Worm (Caenorhabditis elegans) whole organism, mixed stage, embryonic: ENCODE results near the gene gon-1.
A peak's percentile ranks its signal among the peaks of the same experiment; 100 is the strongest.

ENCODE experiments used
- M03D4.4 ChIP-seq: sonication (generic microtip); optimal IDR thresholded peaks from 2 replicates; lab custom pipeline; 2017; ENCODE audit warnings: mild to moderate bottlenecking, missing genetic modification characterization, missing compliant biosample characterization
- blmp-1 ChIP-seq: fragments of 150-350 bp; optimal IDR thresholded peaks from 2 replicates; lab custom pipeline; 2014; ENCODE audit warnings: missing biosample characterization, missing genetic modification characterization
- ceh-39 ChIP-seq: fragments of 150-350 bp; optimal IDR thresholded peaks from 2 replicates; lab custom pipeline; 2014; ENCODE audit warnings: missing biosample characterization, missing genetic modification characterization
- ceh-43 ChIP-seq: fragments of 200-800 bp; sonication (Bioruptor generic); optimal IDR thresholded peaks from 2 replicates; lab custom pipeline; 2018; ENCODE audit warnings: mild to moderate bottlenecking, missing genetic modification characterization, moderate library complexity, missing compliant biosample characterization
- ceh-83 ChIP-seq: fragments of 200-800 bp; sonication (Bioruptor generic); optimal IDR thresholded peaks from 2 replicates; lab custom pipeline; 2018; ENCODE audit warnings: mild to moderate bottlenecking, missing genetic modification characterization, missing compliant biosample characterization
- ces-1 ChIP-seq: fragments of 150-350 bp; optimal IDR thresholded peaks from 2 replicates; lab custom pipeline; 2014; ENCODE audit warnings: missing biosample characterization, missing genetic modification reagents, missing genetic modification characterization
- cnd-1 ChIP-seq: fragments of 200-800 bp; sonication (Bioruptor generic); optimal IDR thresholded peaks from 2 replicates; lab custom pipeline; 2018; ENCODE audit warnings: mild to moderate bottlenecking, missing genetic modification characterization, missing compliant biosample characterization
- drap-1 ChIP-seq: fragments of 200-800 bp; sonication (Bioruptor generic); optimal IDR thresholded peaks from 3 replicates; lab custom pipeline; 2018; ENCODE audit warnings: mild to moderate bottlenecking, missing genetic modification characterization, missing compliant biosample characterization
- elt-1 ChIP-seq: sonication (generic microtip); optimal IDR thresholded peaks from 2 replicates; lab custom pipeline; 2017; ENCODE audit warnings: missing genetic modification characterization, mild to moderate bottlenecking, missing compliant biosample characterization, antibody characterized with exemption, moderate library complexity, borderline replicate concordance; ENCODE audit not compliant: insufficient read depth
- elt-3 ChIP-seq: fragments of 150-350 bp; optimal IDR thresholded peaks from 2 replicates; lab custom pipeline; 2014; ENCODE audit warnings: missing biosample characterization, missing genetic modification characterization
- flh-1 ChIP-seq: fragments of 200-800 bp; sonication (Bioruptor generic); optimal IDR thresholded peaks from 2 replicates; lab custom pipeline; 2018; ENCODE audit warnings: mild to moderate bottlenecking, missing genetic modification characterization, moderate library complexity, missing compliant biosample characterization
- ham-2 ChIP-seq: fragments of 200-800 bp; sonication (Bioruptor generic); optimal IDR thresholded peaks from 2 replicates; lab custom pipeline; 2018; ENCODE audit warnings: mild to moderate bottlenecking, missing genetic modification characterization, missing compliant biosample characterization
- hlh-1 ChIP-seq: fragments of 150-350 bp; optimal IDR thresholded peaks from 2 replicates; lab custom pipeline; 2014; ENCODE audit warnings: missing biosample characterization, missing genetic modification reagents, missing genetic modification characterization
- lin-13 ChIP-seq: fragments of 150-350 bp; optimal IDR thresholded peaks from 2 replicates; lab custom pipeline; 2014; ENCODE audit warnings: missing biosample characterization, missing genetic modification characterization
- lsy-2 ChIP-seq: fragments of 150-350 bp; optimal IDR thresholded peaks from 2 replicates; lab custom pipeline; 2014; ENCODE audit warnings: missing biosample characterization, missing genetic modification characterization
- mep-1 ChIP-seq: fragments of 150-350 bp; optimal IDR thresholded peaks from 2 replicates; lab custom pipeline; 2017; ENCODE audit warnings: missing biosample characterization, missing genetic modification reagents, missing genetic modification characterization, inconsistent platforms
- nhr-237 ChIP-seq: fragments of 150-350 bp; optimal IDR thresholded peaks from 2 replicates; lab custom pipeline; 2014; ENCODE audit warnings: missing biosample characterization, missing genetic modification characterization
- nhr-28 ChIP-seq: fragments of 150-350 bp; optimal IDR thresholded peaks from 2 replicates; lab custom pipeline; 2014; ENCODE audit warnings: missing biosample characterization, missing genetic modification characterization
- nhr-76 ChIP-seq: sonication (generic microtip); optimal IDR thresholded peaks from 2 replicates; lab custom pipeline; 2017; ENCODE audit warnings: missing biosample characterization, missing genetic modification characterization
- pha-4 ChIP-seq: fragments of 150-350 bp; optimal IDR thresholded peaks from 2 replicates; lab custom pipeline; 2018; ENCODE audit warnings: missing biosample characterization, missing genetic modification reagents, missing genetic modification characterization
- sem-2 ChIP-seq: fragments of 200-800 bp; sonication (Bioruptor generic); optimal IDR thresholded peaks from 2 replicates; lab custom pipeline; 2018; ENCODE audit warnings: mild to moderate bottlenecking, missing genetic modification characterization, missing compliant biosample characterization
- snpc-4 ChIP-seq: fragments of 150-350 bp; optimal IDR thresholded peaks from 2 replicates; lab custom pipeline; 2014; ENCODE audit warnings: missing biosample characterization, missing genetic modification characterization
- sptf-1 ChIP-seq: sonication (generic microtip); optimal IDR thresholded peaks from 2 replicates; lab custom pipeline; 2017; ENCODE audit warnings: mild to moderate bottlenecking, missing genetic modification characterization, moderate library complexity, missing compliant biosample characterization
- tbx-8 ChIP-seq: fragments of 200-800 bp; sonication (Bioruptor generic); optimal IDR thresholded peaks from 2 replicates; lab custom pipeline; 2018; ENCODE audit warnings: mild to moderate bottlenecking, missing genetic modification characterization, moderate library complexity, missing compliant biosample characterization
- unc-120 ChIP-seq: sonication (generic microtip); optimal IDR thresholded peaks from 2 replicates; lab custom pipeline; 2017; ENCODE audit warnings: missing genetic modification characterization, missing compliant biosample characterization; ENCODE audit not compliant: poor library complexity, severe bottlenecking
- unc-39 ChIP-seq: fragments of 150-350 bp; optimal IDR thresholded peaks from 2 replicates; lab custom pipeline; 2014; ENCODE audit warnings: missing biosample characterization, missing genetic modification characterization
- unc-62 ChIP-seq: fragments of 150-350 bp; optimal IDR thresholded peaks from 2 replicates; lab custom pipeline; 2014; ENCODE audit warnings: missing biosample characterization, missing genetic modification reagents, missing genetic modification characterization
- zip-8 ChIP-seq: fragments of 150-350 bp; optimal IDR thresholded peaks from 2 replicates; lab custom pipeline; 2014; ENCODE audit warnings: missing biosample characterization, missing genetic modification characterization
- ztf-11 ChIP-seq: fragments of 150-350 bp; optimal IDR thresholded peaks from 2 replicates; lab custom pipeline; 2014; ENCODE audit warnings: missing biosample characterization, missing genetic modification characterization

Gene gon-1

DNA sequence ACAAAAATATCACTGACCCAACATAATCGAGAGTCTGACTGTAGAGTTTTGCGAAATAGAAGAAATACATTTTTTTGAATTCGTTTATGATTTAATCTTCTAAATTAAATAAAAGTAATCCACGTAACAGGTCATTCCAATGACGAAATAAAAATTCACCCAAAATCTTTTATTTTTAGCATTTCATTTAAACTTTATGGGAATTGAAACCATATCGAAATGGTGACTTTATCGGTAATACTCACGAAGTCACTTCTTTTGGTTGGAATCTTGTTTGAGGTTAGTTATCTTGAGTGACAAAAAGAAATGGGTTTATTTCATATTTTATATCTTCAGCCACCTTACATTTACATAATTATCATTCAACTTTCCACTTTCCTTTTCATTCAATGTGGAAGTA, 19.4 kb upstream of the gon-1 start, which contains the start of the genes C47E12.12 and C47E12.10:
C47E12.12 (minus strand) TSS at position 101 of the 400 bp plus-strand sequence.
C47E12.10 (plus strand) TSS at position 172 of the 400 bp plus-strand sequence.
- TF ChIP-seq mep-1 (tag; lab: Kevin White, UChicago), result no peak
- no peak for TF ChIP-seq unc-62
- TF ChIP-seq ztf-11 (tag; lab: Kevin White, UChicago), result no peak
- TF ChIP-seq lsy-2 (tag; lab: Kevin White, UChicago), result no peak
- no peak for TF ChIP-seq nhr-237 (tag; lab: Kevin White, UChicago)
- no peak for TF ChIP-seq nhr-76 (tag; lab: Kevin White, UChicago)
- TF ChIP-seq elt-3 (tag; lab: Kevin White, UChicago), result no peak
- TF ChIP-seq unc-39 (tag; lab: Kevin White, UChicago), result no peak
- no peak for TF ChIP-seq ceh-39 (tag; lab: Kevin White, UChicago)
- TF ChIP-seq ham-2 (GFP tag; lab: Kevin White, UChicago), result no peak
- no peak for TF ChIP-seq cnd-1
- no peak for TF ChIP-seq M03D4.4 (tag; lab: Kevin White, UChicago)
- TF ChIP-seq unc-120 (tag; lab: Kevin White, UChicago), result no peak
- no peak for TF ChIP-seq nhr-28 (tag; lab: Kevin White, UChicago)
- TF ChIP-seq pha-4 (tag; lab: Kevin White, UChicago), result no peak
- no peak for TF ChIP-seq flh-1 (GFP tag; lab: Kevin White, UChicago)
- no peak for TF ChIP-seq snpc-4 (tag; lab: Kevin White, UChicago)
- no peak for TF ChIP-seq ces-1 (GFP tag; lab: Kevin White, UChicago)
- TF ChIP-seq hlh-1 (tag; lab: Kevin White, UChicago), result no peak
- TF ChIP-seq ceh-43, result no peak
- TF ChIP-seq, all 35 proteins: peak for 0

DNA sequence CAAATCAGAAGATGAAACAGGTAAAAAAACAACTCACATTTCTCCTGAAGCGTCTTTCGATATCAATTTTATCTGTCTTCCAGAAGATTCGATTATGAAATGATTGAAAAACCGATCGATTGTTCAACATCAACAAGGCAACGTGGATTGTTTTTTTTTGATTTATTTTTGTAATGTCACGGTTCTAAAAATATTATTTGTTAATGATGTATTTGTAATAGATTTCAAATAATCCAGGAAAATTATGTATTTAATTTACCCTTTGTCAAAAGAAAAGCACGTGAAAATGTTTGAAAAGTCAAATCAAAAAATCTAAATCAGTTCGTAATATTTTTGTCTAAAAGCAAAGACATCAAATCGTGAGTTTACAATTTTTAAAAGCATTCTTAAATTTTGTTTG, 15.8 kb upstream of the gon-1 start, which contains the start of the genes kin-5 and C47E12.11:
kin-5 (minus strand) TSS at position 101 of the 400 bp plus-strand sequence.
C47E12.11 (plus strand) TSS at position 320 of the 400 bp plus-strand sequence.
- TF ChIP-seq ceh-83, result no peak
- no peak for TF ChIP-seq ztf-11 (tag; lab: Kevin White, UChicago)
- no peak for TF ChIP-seq nhr-237 (tag; lab: Kevin White, UChicago)
- no peak for TF ChIP-seq sptf-1 (tag; lab: Kevin White, UChicago)
- TF ChIP-seq nhr-28 (tag; lab: Kevin White, UChicago), result no peak
- TF ChIP-seq cnd-1, result no peak
- TF ChIP-seq elt-3 (tag; lab: Kevin White, UChicago), result no peak
- TF ChIP-seq unc-120 (tag; lab: Kevin White, UChicago), result no peak
- TF ChIP-seq zip-8 (tag; lab: Kevin White, UChicago), result no peak
- TF ChIP-seq drap-1 (GFP tag; lab: Kevin White, UChicago), result no peak
- TF ChIP-seq ceh-43, result no peak
- no peak for TF ChIP-seq lsy-2 (tag; lab: Kevin White, UChicago)
- TF ChIP-seq blmp-1, result no peak
- no peak for TF ChIP-seq lin-13 (tag; lab: Kevin White, UChicago)
- TF ChIP-seq mep-1 (tag; lab: Kevin White, UChicago), result no peak
- TF ChIP-seq sem-2 (GFP tag; lab: Kevin White, UChicago), result no peak

DNA sequence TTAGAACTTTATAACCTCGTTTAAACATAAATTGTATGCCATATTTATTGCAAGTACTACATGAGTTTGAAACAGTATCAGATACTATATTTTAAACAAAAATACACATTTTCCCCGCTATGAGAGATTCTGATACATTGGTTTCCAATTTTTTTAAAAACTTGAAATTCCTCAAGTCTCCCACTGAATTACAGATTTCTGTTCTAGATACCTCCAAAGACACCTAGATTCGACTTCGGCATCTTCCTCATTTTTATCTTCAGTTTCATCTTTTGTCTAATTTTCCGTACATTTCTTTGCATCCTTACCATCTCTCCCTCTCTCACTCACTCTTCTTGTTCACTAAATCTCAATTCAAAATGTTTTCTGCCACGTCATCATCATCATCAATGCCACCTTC, 10.7 kb upstream of the gon-1 start, which contains the start of gene T13H10.2:
T13H10.2 (plus strand) TSS at position 301 of the 400 bp plus-strand sequence.
- no peak for TF ChIP-seq elt-1 (tag; lab: Kevin White, UChicago)
- TF ChIP-seq lin-13 (tag; lab: Kevin White, UChicago), result no peak
- no peak for TF ChIP-seq ces-1 (GFP tag; lab: Kevin White, UChicago)
- no peak for TF ChIP-seq ceh-43
- TF ChIP-seq blmp-1, result no peak
- TF ChIP-seq zip-8 (tag; lab: Kevin White, UChicago), result no peak
- no peak for TF ChIP-seq sptf-1 (tag; lab: Kevin White, UChicago)
- TF ChIP-seq ceh-39 (tag; lab: Kevin White, UChicago), result no peak

DNA sequence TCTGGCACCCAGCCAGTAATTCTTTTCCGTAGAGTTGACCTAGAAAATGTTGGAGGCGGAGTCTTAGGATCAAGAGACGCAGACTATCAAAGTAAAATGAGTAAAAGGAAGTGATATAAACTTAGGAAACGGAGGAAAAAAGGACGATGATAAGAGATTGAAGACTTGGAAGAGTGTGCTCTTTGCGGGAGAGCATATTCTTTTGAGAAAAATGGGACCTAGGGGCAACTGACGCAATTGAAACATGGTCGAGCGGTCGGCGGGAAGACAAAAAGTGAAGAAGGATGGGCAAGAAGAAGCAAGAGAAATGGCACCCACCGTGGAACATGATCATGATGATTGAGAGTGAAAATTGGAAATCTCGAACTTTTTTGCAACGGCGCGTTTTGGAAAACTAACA, 5.2 kb downstream of the gon-1 start:
- TF ChIP-seq cnd-1 (no peak), unc-120 (tag; lab: Kevin White, UChicago) (peak; percentile 10), elt-1 (tag; lab: Kevin White, UChicago) (no peak), flh-1 (GFP tag; lab: Kevin White, UChicago) (no peak), hlh-1 (tag; lab: Kevin White, UChicago) (peak; percentile 60), tbx-8 (GFP tag; lab: Kevin White, UChicago) (no peak)

DNA sequence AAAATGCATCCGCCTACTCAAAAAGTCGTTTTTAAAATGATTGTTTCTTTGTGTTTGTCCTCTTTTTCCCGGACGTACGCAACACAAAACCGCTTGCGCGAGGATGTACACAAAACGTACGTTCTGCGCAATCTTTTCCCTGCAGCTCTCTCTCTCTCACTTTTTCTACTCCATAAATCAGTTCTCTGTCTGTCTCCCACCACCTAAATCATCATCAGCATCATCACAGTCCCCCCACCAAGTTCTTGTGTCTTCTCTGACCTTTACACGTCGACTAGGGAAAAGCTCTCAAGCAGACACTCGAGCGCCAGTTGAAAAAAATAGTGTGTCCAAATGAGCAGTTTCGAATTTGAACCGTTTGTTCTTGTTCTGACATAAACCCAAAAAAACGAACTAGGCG, 9.0 kb downstream of the gon-1 start:
- TF ChIP-seq lsy-2 (tag; lab: Kevin White, UChicago), result no peak
- no peak for TF ChIP-seq sptf-1 (tag; lab: Kevin White, UChicago)
- TF ChIP-seq lin-13 (tag; lab: Kevin White, UChicago), result no peak
- TF ChIP-seq, all 35 proteins: peak for 0
